Fruit fly (Drosophila melanogaster) whole organism, prepupa: ENCODE results near the gene hoip.

Experiments
- Blimp-1 ChIP-seq: fragments of 200-800 bp; sonication (Bioruptor generic); optimal IDR thresholded peaks from 3 replicates; lab custom pipeline; 2017; ENCODE audit warnings: missing biosample characterization, missing genetic modification characterization, mild to moderate bottlenecking, moderate library complexity, missing genetic modification reagents
- CG10631 ChIP-seq: fragments of 200-800 bp; sonication (Bioruptor generic); optimal IDR thresholded peaks from 2 replicates; lab custom pipeline; 2016; ENCODE audit warnings: missing biosample characterization, missing genetic modification characterization
- CG10669 ChIP-seq: fragments of 200-800 bp; sonication (Bioruptor generic); optimal IDR thresholded peaks from 3 replicates; lab custom pipeline; 2018; ENCODE audit warnings: missing biosample characterization, mild to moderate bottlenecking, missing genetic modification characterization, moderate library complexity
- CG11294 ChIP-seq: fragments of 200-800 bp; sonication (Bioruptor generic); IDR thresholded peaks from 2 replicates; pipeline ENCODE4 v1.3.6; 2022; ENCODE audit warnings: missing biosample characterization, missing genetic modification characterization
- CG11902 ChIP-seq: fragments of 200-800 bp; sonication (Bioruptor generic); optimal IDR thresholded peaks from 3 replicates; lab custom pipeline; 2016; ENCODE audit warnings: missing biosample characterization, missing genetic modification characterization
- CG15336 ChIP-seq: fragments of 200-800 bp; sonication (Bioruptor generic); IDR thresholded peaks from 2 replicates; pipeline ENCODE4 v1.3.6; 2022; ENCODE audit warnings: missing biosample characterization, missing genetic modification characterization
- CG31627 ChIP-seq: fragments of 200-800 bp; sonication (Bioruptor generic); optimal IDR thresholded peaks from 3 replicates; lab custom pipeline; 2016; ENCODE audit warnings: missing biosample characterization, missing genetic modification characterization
- CG34406 ChIP-seq: fragments of 200-800 bp; sonication (Bioruptor generic); optimal IDR thresholded peaks from 3 replicates; lab custom pipeline; 2016; ENCODE audit warnings: missing biosample characterization, missing genetic modification characterization
- CG4318 ChIP-seq: fragments of 200-800 bp; sonication (Bioruptor generic); optimal IDR thresholded peaks from 3 replicates; lab custom pipeline; 2017; ENCODE audit warnings: missing biosample characterization, mild to moderate bottlenecking, missing genetic modification characterization
- CG6276 ChIP-seq: fragments of 200-800 bp; sonication (Bioruptor generic); optimal IDR thresholded peaks from 2 replicates; lab custom pipeline; 2017; ENCODE audit warnings: missing biosample characterization, mild to moderate bottlenecking, missing genetic modification characterization
- CG6792 ChIP-seq: fragments of 200-800 bp; sonication (Bioruptor generic); optimal IDR thresholded peaks from 3 replicates; lab custom pipeline; 2016; ENCODE audit warnings: missing biosample characterization, missing genetic modification characterization
- CG6808 ChIP-seq: fragments of 200-800 bp; sonication (Bioruptor generic); optimal IDR thresholded peaks from 3 replicates; lab custom pipeline; 2017; ENCODE audit warnings: missing biosample characterization, missing genetic modification characterization, mild to moderate bottlenecking, moderate library complexity, missing genetic modification reagents
- CG8319 ChIP-seq: fragments of 200-800 bp; sonication (Bioruptor generic); optimal IDR thresholded peaks from 3 replicates; lab custom pipeline; 2016; ENCODE audit warnings: missing biosample characterization, missing genetic modification characterization
- CG8632 ChIP-seq: fragments of 200-800 bp; sonication (Bioruptor generic); optimal IDR thresholded peaks from 3 replicates; lab custom pipeline; 2016; ENCODE audit warnings: missing biosample characterization, missing genetic modification characterization
- CG9139 ChIP-seq: fragments of 200-800 bp; sonication (Bioruptor generic); optimal IDR thresholded peaks from 3 replicates; lab custom pipeline; 2017; ENCODE audit warnings: missing biosample characterization, mild to moderate bottlenecking, missing genetic modification characterization
- Eip78C ChIP-seq: fragments of 200-800 bp; sonication (Bioruptor generic); peaks from one replicate; lab custom pipeline; 2016; ENCODE audit warnings: missing biosample characterization, missing genetic modification characterization
- Eip93F ChIP-seq: fragments of 200-800 bp; sonication (Bioruptor generic); optimal IDR thresholded peaks from 2 replicates; lab custom pipeline; 2016; ENCODE audit warnings: missing biosample characterization, mild to moderate bottlenecking, missing genetic modification characterization
- Ets21C ChIP-seq: fragments of 200-800 bp; sonication (Bioruptor generic); optimal IDR thresholded peaks from 3 replicates; lab custom pipeline; 2016; ENCODE audit warnings: missing biosample characterization, missing genetic modification characterization
- Gug ChIP-seq: fragments of 200-800 bp; sonication (Bioruptor generic); IDR thresholded peaks from 2 replicates; pipeline ENCODE4 v1.3.6; 2022; ENCODE audit warnings: missing biosample characterization, missing genetic modification characterization
- Hr39 ChIP-seq: fragments of 200-800 bp; sonication (Bioruptor generic); optimal IDR thresholded peaks from 2 replicates; lab custom pipeline; 2016; ENCODE audit warnings: missing biosample characterization, missing genetic modification characterization
- OdsH ChIP-seq: fragments of 200-800 bp; sonication (Bioruptor generic); optimal IDR thresholded peaks from 3 replicates; lab custom pipeline; 2016; ENCODE audit warnings: missing biosample characterization, missing genetic modification characterization
- Sox14 ChIP-seq: fragments of 200-800 bp; sonication (Bioruptor generic); optimal IDR thresholded peaks from 3 replicates; lab custom pipeline; 2016; ENCODE audit warnings: missing biosample characterization, missing genetic modification characterization
- achi ChIP-seq: fragments of 200-800 bp; sonication (Bioruptor generic); optimal IDR thresholded peaks from 3 replicates; lab custom pipeline; 2016; ENCODE audit warnings: missing biosample characterization, missing genetic modification characterization
- acj6 ChIP-seq: fragments of 200-800 bp; sonication (Bioruptor generic); optimal IDR thresholded peaks from 3 replicates; lab custom pipeline; 2016; ENCODE audit warnings: missing biosample characterization, missing genetic modification characterization
- eg ChIP-seq: fragments of 200-800 bp; sonication (Bioruptor generic); IDR thresholded peaks from 3 replicates; pipeline ENCODE4 v1.3.6; 2022; ENCODE audit warnings: missing biosample characterization, missing genetic modification characterization
- fkh ChIP-seq: fragments of 200-800 bp; sonication (Bioruptor generic); optimal IDR thresholded peaks from 3 replicates; lab custom pipeline; 2017; ENCODE audit warnings: missing biosample characterization, mild to moderate bottlenecking, missing genetic modification characterization, moderate library complexity
- net ChIP-seq: fragments of 200-800 bp; sonication (Bioruptor generic); optimal IDR thresholded peaks from 3 replicates; lab custom pipeline; 2016; ENCODE audit warnings: missing biosample characterization, missing genetic modification characterization
- salr ChIP-seq, 2 experiments: fragments of 200-800 bp; sonication (Bioruptor generic); optimal IDR thresholded peaks; 3 replicates each; lab custom pipeline; 2016 to 2018; ENCODE audit warnings: missing biosample characterization in 2 of 2, missing genetic modification characterization in 2 of 2, mild to moderate bottlenecking in 1 of 2
- spab ChIP-seq: fragments of 200-800 bp; sonication (Bioruptor generic); optimal IDR thresholded peaks from 2 replicates; lab custom pipeline; 2017; ENCODE audit warnings: missing biosample characterization, mild to moderate bottlenecking, missing genetic modification characterization, missing genetic modification reagents
- ss ChIP-seq, 2 experiments: fragments of 200-800 bp; sonication (Bioruptor generic); optimal IDR thresholded peaks; 2 replicates in 1 of 2; 3 replicates in 1 of 2; lab custom pipeline; 2017 to 2018; ENCODE audit warnings: mild to moderate bottlenecking in 2 of 2, missing biosample characterization in 2 of 2, missing genetic modification characterization in 2 of 2, moderate library complexity in 1 of 2
- svp ChIP-seq: fragments of 200-800 bp; sonication (Bioruptor generic); peaks from one replicate; lab custom pipeline; 2016; ENCODE audit warnings: missing biosample characterization, missing genetic modification characterization
- vri ChIP-seq: fragments of 200-800 bp; sonication (Bioruptor generic); optimal IDR thresholded peaks from 3 replicates; lab custom pipeline; 2016; ENCODE audit warnings: missing biosample characterization, mild to moderate bottlenecking, missing genetic modification characterization

hoip gene

DNA sequence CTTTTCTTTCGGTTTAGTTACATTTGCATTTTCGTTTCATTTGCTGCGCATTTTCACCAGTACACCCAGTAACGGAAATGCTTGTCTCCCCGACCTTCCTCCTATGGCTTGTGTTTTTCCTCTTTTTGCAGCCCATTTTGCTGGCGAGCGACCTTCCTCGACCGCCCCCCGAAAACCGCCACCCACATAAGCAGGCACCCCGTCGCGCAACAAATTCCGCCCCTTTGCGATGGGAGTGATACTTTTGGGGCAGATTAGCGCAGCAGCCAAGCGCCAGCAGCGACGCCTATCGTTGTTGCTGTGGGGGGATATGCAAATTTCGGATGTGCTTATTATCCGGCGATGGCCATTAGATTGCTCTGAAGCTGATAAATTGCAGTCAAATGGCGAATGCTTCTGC, 26.4 kb upstream of the hoip start:
- TF ChIP-seq Ets21C (GFP tag; lab: Kevin White, UChicago), result no peak
- no peak for TF ChIP-seq OdsH (GFP tag; lab: Kevin White, UChicago)
- no peak for TF ChIP-seq CG31627 (GFP tag; lab: Kevin White, UChicago)
- no peak for TF ChIP-seq CG10669 (GFP tag; lab: Kevin White, UChicago)
- no peak for TF ChIP-seq CG9139 (GFP tag; lab: Kevin White, UChicago)
- no peak for TF ChIP-seq ss (GFP tag; optimal IDR thresholded peaks at IDR 0.05; lab: Kevin White, UChicago)
- no peak for TF ChIP-seq CG8319 (GFP tag; lab: Kevin White, UChicago)
- TF ChIP-seq eg (GFP tag; lab: Robert Waterston, UW), result no peak
- no peak for TF ChIP-seq CG15336 (GFP tag; lab: Robert Waterston, UW)
- TF ChIP-seq, all 60 proteins: peak for 0

DNA sequence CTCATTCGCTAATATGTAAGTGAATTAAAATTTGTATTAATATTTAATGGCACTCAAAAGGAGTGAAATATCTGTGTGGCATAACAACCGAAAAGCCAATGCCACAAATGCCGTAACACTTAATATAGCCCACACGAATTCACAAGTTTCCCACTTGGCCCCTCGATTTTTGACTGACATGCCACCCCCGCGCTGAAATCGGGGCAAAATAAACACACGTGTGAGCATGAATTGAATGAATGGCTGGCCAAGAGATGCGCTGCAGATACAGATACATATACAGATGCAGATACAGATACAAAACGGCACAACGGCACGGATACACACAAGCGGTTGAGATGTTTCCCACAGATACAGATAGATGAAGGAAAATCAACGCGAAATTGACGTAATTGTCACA, 22.5 kb upstream of the hoip start:
- TF ChIP-seq svp (GFP tag; lab: Kevin White, UChicago) (peak; percentile 42), vri (peak; percentile 61), CG31627 (GFP tag; lab: Kevin White, UChicago) (no peak), achi (no peak)

DNA sequence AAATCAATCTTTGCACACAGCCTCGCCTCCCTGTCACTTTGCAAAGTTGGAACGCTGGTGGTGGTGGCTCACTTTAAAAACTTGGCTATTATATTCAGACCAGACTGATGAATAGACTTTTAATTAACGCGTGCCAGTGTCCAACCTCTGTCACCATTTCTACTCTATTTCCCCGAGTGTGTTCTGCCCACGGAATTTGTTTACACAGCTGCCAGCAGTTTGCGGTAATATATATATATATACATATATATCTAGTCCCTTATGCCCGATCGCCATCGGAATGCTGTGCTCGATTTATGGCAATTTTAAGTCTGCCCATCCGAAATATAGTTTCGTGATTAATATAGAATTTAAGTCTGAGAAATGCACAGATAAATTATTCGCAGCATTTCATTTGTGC, 19.8 kb upstream of the hoip start:
- TF ChIP-seq Eip93F, result no peak
- TF ChIP-seq CG11902, result no peak

DNA sequence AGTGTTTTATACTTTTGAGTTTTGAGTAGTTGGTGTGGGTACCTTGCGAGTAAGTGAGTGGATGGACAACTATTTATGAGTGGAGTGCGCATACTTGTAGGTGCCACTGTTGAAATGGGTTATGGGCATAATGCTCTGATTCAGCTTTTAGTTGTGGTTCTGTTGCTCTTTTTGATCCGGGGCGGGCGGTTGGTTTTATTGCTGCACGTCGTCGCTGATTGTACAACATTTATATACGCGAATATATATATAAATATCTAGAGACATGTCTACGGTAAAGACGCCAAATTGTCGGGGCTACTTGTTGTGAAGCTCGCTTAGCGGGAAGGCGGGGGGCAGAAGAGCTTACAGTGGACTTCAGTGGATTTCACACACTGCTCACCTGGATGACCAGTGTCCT, 15.5 kb upstream of the hoip start:
- peak; percentile 23 for TF ChIP-seq CG6808
- TF ChIP-seq vri, result no peak
- TF ChIP-seq Eip78C, result peak; percentile 66
- no peak for TF ChIP-seq Hr39 (GFP tag; lab: Kevin White, UChicago)
- no peak for TF ChIP-seq CG8632 (GFP tag; lab: Kevin White, UChicago)
- TF ChIP-seq CG34406, result no peak
- no peak for TF ChIP-seq CG6276
- TF ChIP-seq acj6 (GFP tag; lab: Kevin White, UChicago), result no peak
- peak in 1 of 2 experiments; percentile 32 for TF ChIP-seq ss (GFP tag; optimal IDR thresholded peaks at IDR 0.05; lab: Kevin White, UChicago)

DNA sequence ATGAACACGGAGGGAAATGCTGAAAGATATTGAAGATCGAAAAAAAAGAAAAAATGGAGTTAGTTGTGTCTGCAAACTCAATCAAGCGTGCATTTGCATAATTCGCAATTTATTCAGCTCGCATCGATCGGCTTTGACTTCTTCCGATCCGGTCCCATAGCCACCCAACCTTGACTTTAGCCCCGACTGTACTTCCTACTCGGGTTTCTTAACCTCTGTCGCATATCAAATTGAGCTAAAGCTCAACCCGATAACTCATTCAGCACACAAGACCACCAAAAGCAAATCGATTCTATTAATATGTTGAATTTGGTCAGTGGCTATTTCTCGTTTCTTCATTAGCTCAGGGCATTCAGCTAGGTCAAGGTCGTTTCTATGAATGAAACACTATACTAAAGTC, 14.4 kb upstream of the hoip start:
- TF ChIP-seq net (GFP tag; lab: Kevin White, UChicago) (no peak), Sox14 (GFP tag; lab: Kevin White, UChicago) (no peak)

DNA sequence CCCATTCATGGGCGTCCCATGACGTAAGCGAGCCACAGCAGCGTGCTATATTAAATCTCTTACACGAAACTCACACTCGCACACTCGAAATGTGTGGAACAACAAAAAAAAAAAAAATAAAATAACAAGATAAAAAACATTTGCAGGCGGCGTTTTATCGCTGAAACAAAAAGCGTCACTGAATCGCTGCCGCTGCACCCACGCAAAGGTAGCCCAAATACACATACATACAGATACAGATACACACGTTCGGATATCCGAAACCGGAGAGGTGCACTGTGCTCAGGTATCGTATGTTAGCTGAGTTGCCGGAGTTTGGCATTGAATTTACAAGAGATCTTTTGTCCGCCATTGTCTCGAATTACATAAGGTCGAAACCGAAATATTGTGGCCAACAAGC, 13.6 kb upstream of the hoip start:
- TF ChIP-seq CG11294 (GFP tag; lab: Robert Waterston, UW) (no peak), vri (peak; percentile 74), CG8632 (GFP tag; lab: Kevin White, UChicago) (no peak), CG6792 (no peak)

DNA sequence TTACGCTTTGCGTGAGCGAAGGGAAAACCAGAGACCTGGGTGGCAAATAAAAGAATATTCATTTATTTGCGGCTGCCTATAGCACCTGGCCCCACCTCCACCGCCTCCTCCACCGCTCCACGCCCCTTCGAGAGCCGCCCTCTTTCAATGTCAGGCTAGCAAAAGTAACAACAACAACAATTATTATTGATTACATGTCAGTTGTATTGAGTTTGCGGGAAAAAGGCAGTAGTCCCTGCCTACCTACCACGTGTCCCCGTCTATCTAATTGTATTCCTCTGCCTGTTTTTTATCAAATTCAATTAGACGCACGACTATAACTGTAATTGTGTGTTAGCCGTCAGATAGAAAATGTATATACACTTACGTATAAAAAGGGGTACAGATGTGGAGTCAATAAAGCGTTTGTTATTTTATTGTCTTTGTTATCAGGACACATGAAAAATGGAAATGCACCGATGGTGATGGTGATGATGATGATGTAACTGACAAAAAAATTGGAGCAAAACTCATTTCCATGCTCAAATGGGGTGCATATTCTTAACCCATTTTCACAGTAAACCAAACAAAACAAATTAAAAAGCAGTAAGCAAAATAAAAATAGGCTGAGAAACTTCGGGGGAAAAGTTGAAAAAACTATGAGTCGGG, 8.9 kb upstream of the hoip start:
- TF ChIP-seq acj6 (GFP tag; lab: Kevin White, UChicago), result no peak
- no peak for TF ChIP-seq Hr39 (GFP tag; lab: Kevin White, UChicago)
- no peak for TF ChIP-seq Blimp-1 (GFP tag; lab: Kevin White, UChicago)
- TF ChIP-seq salr (GFP tag; optimal IDR thresholded peaks at IDR 0.05; lab: Kevin White, UChicago), result no peak
- no peak for TF ChIP-seq svp (GFP tag; lab: Kevin White, UChicago)
- TF ChIP-seq CG4318 (GFP tag; lab: Kevin White, UChicago), result no peak
- TF ChIP-seq CG10631, result no peak
- TF ChIP-seq Gug, result no peak
- TF ChIP-seq spab, result no peak
- TF ChIP-seq fkh (GFP tag; lab: Kevin White, UChicago), result no peak
- TF ChIP-seq OdsH (GFP tag; lab: Kevin White, UChicago), result no peak
- TF ChIP-seq vri, result no peak
